Fruit fly (Drosophila melanogaster): ENCODE results near the gene CG11050.
A peak's percentile ranks its signal among the peaks of the same experiment; 100 is the strongest.

Gene CG11050

dm6 chr2L:6610683-6611373 lies at the start of gene CG11050:
Gene CG11050 (plus strand): TSS chr2L:6611011.
- TF ChIP-seq CG14711 (tag; optimal IDR thresholded peaks at IDR 0.05), result peak; percentile 28
- peak; percentile 10 for TF ChIP-seq toe (GFP tag; optimal IDR thresholded peaks at IDR 0.05)
- peak; percentile 66 for TF ChIP-seq cic (GFP tag; optimal IDR thresholded peaks at IDR 0.05)
- peak; percentile 100 for TF ChIP-seq kay (GFP tag; ENCODE audit: borderline replicate concordance)
- peak; percentile 13 for TF ChIP-seq CG5204 (GFP tag; optimal IDR thresholded peaks at IDR 0.05)
- peak; percentile 6 for TF ChIP-seq CG33017 (tag; optimal IDR thresholded peaks at IDR 0.05)
- TF ChIP-seq pad (GFP tag; optimal IDR thresholded peaks at IDR 0.05), result peak; percentile 3
- TF ChIP-seq CG11617 (GFP tag; optimal IDR thresholded peaks at IDR 0.05), result peak; percentile 19
- peak; percentile 33 for TF ChIP-seq Hr96 (GFP tag; optimal IDR thresholded peaks at IDR 0.05)
- peak; percentile 77 for TF ChIP-seq Mnt (GFP tag; optimal IDR thresholded peaks at IDR 0.05)
- peak; percentile 90 for TF ChIP-seq bab1 (GFP tag; optimal IDR thresholded peaks at IDR 0.05)
- peak; percentile 60 for TF ChIP-seq Crg-1 (GFP tag; optimal IDR thresholded peaks at IDR 0.05)
- TF ChIP-seq CG1620 (GFP tag; optimal IDR thresholded peaks at IDR 0.05), result peak; percentile 68
- no peak for TF ChIP-seq CG12768 (GFP tag; optimal IDR thresholded peaks at IDR 0.05)
- peak; percentile 67 for TF ChIP-seq tj (GFP tag; optimal IDR thresholded peaks at IDR 0.05)
- TF ChIP-seq ovo (GFP tag; optimal IDR thresholded peaks at IDR 0.05), result peak; percentile 63
- TF ChIP-seq CG7045 (GFP tag; optimal IDR thresholded peaks at IDR 0.05), result peak; percentile 65
- TF ChIP-seq CG7101 (tag; optimal IDR thresholded peaks at IDR 0.05), result peak; percentile 50
- TF ChIP-seq cnc (optimal IDR thresholded peaks at IDR 0.05), result no peak
- TF ChIP-seq Clk (GFP tag; optimal IDR thresholded peaks at IDR 0.05), result peak; percentile 27

DNA sequence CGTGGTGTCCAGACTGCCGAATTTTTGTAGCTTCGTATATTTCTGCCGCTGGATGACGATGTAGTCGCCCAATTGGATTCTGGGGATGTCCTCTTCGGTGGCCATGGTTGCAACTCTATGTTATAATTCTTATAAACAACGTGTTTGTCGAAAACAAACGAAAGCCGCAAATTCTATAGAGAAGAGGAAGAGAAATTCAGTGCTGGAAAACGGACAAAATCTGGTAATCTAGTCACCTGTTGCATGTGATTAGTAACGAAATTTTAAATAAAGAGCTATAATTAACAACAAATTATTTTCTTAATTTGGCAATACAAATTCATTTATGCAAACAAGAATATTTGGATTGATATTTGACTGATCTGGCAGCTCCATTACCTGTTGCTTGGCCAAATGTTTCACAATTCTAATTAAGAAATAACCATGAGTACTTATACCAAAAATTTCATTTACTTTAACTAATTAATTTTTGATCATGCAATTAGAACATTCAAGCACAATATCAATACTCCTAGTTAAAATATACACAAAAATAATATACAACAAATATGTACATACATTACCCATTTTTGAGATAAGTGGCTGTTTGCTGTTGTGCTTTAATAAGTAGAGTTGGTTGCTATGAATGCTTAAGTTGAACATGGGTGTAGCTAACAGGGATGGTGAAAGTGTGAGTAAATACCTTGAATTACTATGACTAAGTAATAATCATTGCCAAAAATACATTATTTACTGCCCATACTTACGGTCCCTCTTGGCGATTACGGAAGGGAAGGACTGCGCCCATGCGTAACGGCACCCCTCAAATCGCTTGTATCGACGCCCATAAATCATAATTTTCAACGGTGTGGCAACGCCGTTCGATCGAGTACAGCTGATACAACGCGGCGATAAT lies 49.1 kb upstream of the CG11050 start, which contains the start of the genes Trmt6 and Ent2:
Trmt6 (minus strand) TSS at position 827 of the 895 bp plus-strand sequence.
Ent2 (plus strand) TSS at position 863 of the 895 bp plus-strand sequence.
- peak; percentile 87 for TF ChIP-seq Crg-1 (GFP tag; optimal IDR thresholded peaks at IDR 0.05)
- peak; percentile 92 for TF ChIP-seq CG7101 (tag; optimal IDR thresholded peaks at IDR 0.05)
- TF ChIP-seq pad (GFP tag; optimal IDR thresholded peaks at IDR 0.05), result peak; percentile 78
- TF ChIP-seq CG12768 (GFP tag; optimal IDR thresholded peaks at IDR 0.05), result peak; percentile 94
- TF ChIP-seq CG1620 (GFP tag; optimal IDR thresholded peaks at IDR 0.05), result peak; percentile 80
- peak; percentile 74 for TF ChIP-seq cic (GFP tag; optimal IDR thresholded peaks at IDR 0.05)
- peak; percentile 87 for TF ChIP-seq Clk (GFP tag; optimal IDR thresholded peaks at IDR 0.05)
- peak; percentile 81 for TF ChIP-seq Mnt (GFP tag; optimal IDR thresholded peaks at IDR 0.05)
- TF ChIP-seq ovo (GFP tag; optimal IDR thresholded peaks at IDR 0.05), result peak; percentile 91
- TF ChIP-seq kay (GFP tag; ENCODE audit: borderline replicate concordance), result no peak
- peak; percentile 90 for TF ChIP-seq CG33017 (tag; optimal IDR thresholded peaks at IDR 0.05)
- TF ChIP-seq CG5204 (GFP tag; optimal IDR thresholded peaks at IDR 0.05), result peak; percentile 91
- peak; percentile 97 for TF ChIP-seq Hr96 (GFP tag; optimal IDR thresholded peaks at IDR 0.05)
- no peak for TF ChIP-seq tj (GFP tag; optimal IDR thresholded peaks at IDR 0.05)
- peak; percentile 92 for TF ChIP-seq CG11617 (GFP tag; optimal IDR thresholded peaks at IDR 0.05)
- peak; percentile 88 for TF ChIP-seq CG14711 (tag; optimal IDR thresholded peaks at IDR 0.05)
- peak; percentile 91 for TF ChIP-seq CG7045 (GFP tag; optimal IDR thresholded peaks at IDR 0.05)
- TF ChIP-seq cnc (optimal IDR thresholded peaks at IDR 0.05), result no peak
- TF ChIP-seq toe (GFP tag; optimal IDR thresholded peaks at IDR 0.05), result peak; percentile 97
- peak; percentile 84 for TF ChIP-seq bab1 (GFP tag; optimal IDR thresholded peaks at IDR 0.05)

DNA sequence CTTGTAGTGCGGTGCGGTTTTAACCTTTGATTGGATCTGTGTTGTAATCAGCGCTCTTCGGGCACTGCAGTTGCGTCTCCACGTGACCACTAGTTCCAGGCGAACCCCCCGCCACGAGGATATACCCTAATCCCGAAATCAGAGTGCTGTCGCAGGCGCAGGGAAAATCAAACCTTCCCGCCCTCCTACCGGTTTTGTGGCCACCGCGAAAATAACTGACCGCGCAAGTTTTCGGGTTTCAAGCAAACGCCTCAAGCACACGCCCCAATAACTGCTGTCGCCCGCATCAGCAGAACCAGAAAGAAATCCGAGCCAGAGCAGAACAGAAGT lies 48.5 kb upstream of the CG11050 start:
- no peak for TF ChIP-seq CG11617 (GFP tag; optimal IDR thresholded peaks at IDR 0.05)
- TF ChIP-seq tj (GFP tag; optimal IDR thresholded peaks at IDR 0.05), result peak; percentile 94
- TF ChIP-seq CG12768 (GFP tag; optimal IDR thresholded peaks at IDR 0.05), result no peak
- no peak for TF ChIP-seq CG5204 (GFP tag; optimal IDR thresholded peaks at IDR 0.05)
- no peak for TF ChIP-seq CG1620 (GFP tag; optimal IDR thresholded peaks at IDR 0.05)
- TF ChIP-seq bab1 (GFP tag; optimal IDR thresholded peaks at IDR 0.05), result no peak
- TF ChIP-seq cic (GFP tag; optimal IDR thresholded peaks at IDR 0.05), result no peak
- no peak for TF ChIP-seq Hr96 (GFP tag; optimal IDR thresholded peaks at IDR 0.05)
- TF ChIP-seq toe (GFP tag; optimal IDR thresholded peaks at IDR 0.05), result no peak
- peak; percentile 20 for TF ChIP-seq Mnt (GFP tag; optimal IDR thresholded peaks at IDR 0.05)
- TF ChIP-seq kay (GFP tag; ENCODE audit: borderline replicate concordance), result no peak
- no peak for TF ChIP-seq Clk (GFP tag; optimal IDR thresholded peaks at IDR 0.05)

DNA sequence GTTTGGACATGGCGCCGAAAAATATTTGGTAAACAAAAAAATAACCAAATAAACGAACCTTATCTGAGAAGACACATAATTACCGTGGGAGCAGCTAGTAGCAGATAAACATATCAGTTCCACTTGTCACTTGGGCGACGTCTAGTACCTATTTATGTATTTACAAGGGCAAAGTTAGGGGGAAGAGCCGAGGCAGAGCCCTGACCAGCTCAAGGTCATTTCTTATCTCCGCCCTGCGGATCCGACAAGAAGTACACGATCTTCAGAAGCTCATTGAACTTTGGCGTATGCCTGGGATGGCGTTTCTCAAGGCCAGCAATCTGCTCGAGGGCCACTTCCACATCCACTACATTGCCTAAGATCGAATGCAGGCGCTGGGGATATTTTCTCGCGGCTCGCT lies 45.9 kb upstream of the CG11050 start:
- TF ChIP-seq ovo (GFP tag; optimal IDR thresholded peaks at IDR 0.05) (no peak), CG7045 (GFP tag; optimal IDR thresholded peaks at IDR 0.05) (no peak), CG7101 (tag; optimal IDR thresholded peaks at IDR 0.05) (no peak), kay (GFP tag; ENCODE audit: borderline replicate concordance) (no peak), CG12768 (GFP tag; optimal IDR thresholded peaks at IDR 0.05) (no peak), CG14711 (tag; optimal IDR thresholded peaks at IDR 0.05) (no peak), bab1 (GFP tag; optimal IDR thresholded peaks at IDR 0.05) (no peak), Mnt (GFP tag; optimal IDR thresholded peaks at IDR 0.05) (no peak), CG33017 (tag; optimal IDR thresholded peaks at IDR 0.05) (no peak)

DNA sequence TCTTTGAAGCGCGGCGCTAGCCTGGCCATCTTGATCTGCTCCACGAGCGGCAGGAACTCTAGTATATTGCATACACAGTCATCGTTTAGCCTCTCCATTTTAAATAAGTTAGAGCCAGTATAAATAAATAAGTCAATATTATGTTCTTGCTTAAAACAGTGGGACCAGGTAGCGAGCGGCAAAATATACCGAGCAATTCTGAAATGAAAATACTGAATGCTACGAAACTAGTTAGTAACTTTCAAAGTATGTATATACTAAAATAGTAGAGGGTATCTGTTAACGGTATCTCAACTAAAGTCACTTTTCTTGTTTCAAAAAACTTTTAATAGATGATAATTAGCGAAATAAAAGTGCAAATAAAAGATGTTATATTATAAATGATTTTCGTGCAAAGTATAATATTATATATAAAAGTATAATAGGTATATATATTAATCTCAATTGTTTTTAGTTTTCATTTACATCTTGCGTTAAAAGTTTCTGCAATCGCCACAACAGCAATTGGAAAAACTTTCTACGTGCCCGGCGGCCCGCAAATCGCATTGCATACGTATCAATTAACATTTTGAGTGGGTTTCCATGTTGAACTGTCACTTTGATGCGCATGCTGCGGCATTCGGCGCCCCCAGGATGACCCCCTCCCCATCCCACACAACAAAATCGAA lies 44.7 kb upstream of the CG11050 start, which contains the start of gene CG13766:
CG13766 (minus strand) TSS at position 162 of the 668 bp plus-strand sequence.
- no peak for TF ChIP-seq CG14711 (tag; optimal IDR thresholded peaks at IDR 0.05)
- TF ChIP-seq bab1 (GFP tag; optimal IDR thresholded peaks at IDR 0.05), result peak; percentile 9
- TF ChIP-seq pad (GFP tag; optimal IDR thresholded peaks at IDR 0.05), result no peak
- TF ChIP-seq tj (GFP tag; optimal IDR thresholded peaks at IDR 0.05), result no peak
- no peak for TF ChIP-seq CG7101 (tag; optimal IDR thresholded peaks at IDR 0.05)
- TF ChIP-seq cic (GFP tag; optimal IDR thresholded peaks at IDR 0.05), result no peak
- no peak for TF ChIP-seq CG11617 (GFP tag; optimal IDR thresholded peaks at IDR 0.05)

All from whole organism, adult.